Worm (Caenorhabditis elegans): Measurements from ENCODE around the gene T21C9.9.

ce11 chrV:10602051-10602937 is 9.9 kb upstream of the T21C9.9 start, which contains the start of gene H27A22.1:
- TF ChIP-seq aly-2 (tag; optimal IDR thresholded peaks at IDR 0.05) (no peak), unc-62 (GFP tag; optimal IDR thresholded peaks at IDR 0.05) (no peak), elt-3 (tag; optimal IDR thresholded peaks at IDR 0.05) (no peak), snpc-4 (tag; optimal IDR thresholded peaks at IDR 0.05) (no peak), elt-1 (tag; optimal IDR thresholded peaks at IDR 0.05) (no peak), ceh-82 (tag; optimal IDR thresholded peaks at IDR 0.05) (no peak), pqm-1 (tag; optimal IDR thresholded peaks at IDR 0.05) (no peak), fos-1 (tag; optimal IDR thresholded peaks at IDR 0.05) (no peak), jun-1 (tag; optimal IDR thresholded peaks at IDR 0.05) (no peak), R02D3.7 (tag; optimal IDR thresholded peaks at IDR 0.05) (no peak)
